Fruit fly (Drosophila melanogaster) Kc167 (cell line): ENCODE data around the gene P58IPK.

Experiments used
- Myc ChIP-seq: fragments of >200 bp; optimal IDR thresholded peaks from 2 replicates; lab custom pipeline; 2017; ENCODE audit warnings: missing external identifiers
- Sin3A ChIP-seq: fragments of >200 bp; optimal IDR thresholded peaks from 2 replicates; lab custom pipeline; 2018; ENCODE audit warnings: missing external identifiers
- h ChIP-seq: fragments of >200 bp; optimal IDR thresholded peaks from 3 replicates; lab custom pipeline; 2018; ENCODE audit warnings: missing external identifiers
- psq ChIP-seq: fragments of >200 bp; optimal IDR thresholded peaks from 2 replicates; lab custom pipeline; 2017; ENCODE audit warnings: missing external identifiers
- ttk ChIP-seq: sonication (Bioruptor generic); optimal IDR thresholded peaks from 2 replicates; lab custom pipeline; 2017; ENCODE audit warnings: missing external identifiers

dm6 chr3R:9593408-9594250 lies 6.9 kb downstream of the P58IPK start:
- TF ChIP-seq psq (lab: Kevin White, UChicago), result no peak
- TF ChIP-seq Sin3A (lab: Kevin White, UChicago), result no peak
- no peak for TF ChIP-seq ttk (lab: Kevin White, UChicago)
- TF ChIP-seq Myc (lab: Kevin White, UChicago), result no peak
- TF ChIP-seq h, result no peak
